Fruit fly (Drosophila melanogaster) whole organism, embryonic: ENCODE results near the gene Vav.

Experiments used
- Antp ChIP-seq: fragments of 200-800 bp; sonication (Bioruptor generic); optimal IDR thresholded peaks from 3 replicates; lab custom pipeline; 2016; ENCODE audit warnings: missing biosample characterization, missing genetic modification characterization
- CG10209 ChIP-seq: fragments of 200-800 bp; sonication (Bioruptor generic); optimal IDR thresholded peaks from 3 replicates; lab custom pipeline; 2017; ENCODE audit warnings: missing biosample characterization, mild to moderate bottlenecking, missing genetic modification characterization, missing genetic modification reagents
- CG15073 ChIP-seq: fragments of 200-800 bp; sonication (Bioruptor generic); optimal IDR thresholded peaks from 2 replicates; lab custom pipeline; 2016; ENCODE audit warnings: missing biosample characterization, missing genetic modification characterization
- CG17829 ChIP-seq: fragments of 200-800 bp; optimal IDR thresholded peaks from 2 replicates; lab custom pipeline; 2019; ENCODE audit warnings: missing biosample characterization, mild to moderate bottlenecking, missing genetic modification characterization, moderate library complexity
- CG1792 ChIP-seq: fragments of 200-800 bp; sonication (Bioruptor generic); optimal IDR thresholded peaks from 2 replicates; lab custom pipeline; 2016; ENCODE audit warnings: missing biosample characterization, missing genetic modification characterization
- CG2202 ChIP-seq: fragments of 200-800 bp; sonication (Bioruptor generic); optimal IDR thresholded peaks from 2 replicates; lab custom pipeline; 2018; ENCODE audit warnings: missing biosample characterization, mild to moderate bottlenecking, missing genetic modification characterization
- CG2712 ChIP-seq: fragments of 200-800 bp; optimal IDR thresholded peaks from 3 replicates; lab custom pipeline; 2019; ENCODE audit warnings: missing biosample characterization, mild to moderate bottlenecking, missing genetic modification characterization, moderate library complexity
- CG3407 ChIP-seq: fragments of 200-800 bp; sonication (Bioruptor generic); optimal IDR thresholded peaks from 2 replicates; lab custom pipeline; 2018; ENCODE audit warnings: missing biosample characterization, mild to moderate bottlenecking, missing genetic modification characterization
- CG7987 ChIP-seq: fragments of 200-800 bp; sonication (Bioruptor generic); optimal IDR thresholded peaks from 2 replicates; lab custom pipeline; 2018; ENCODE audit warnings: missing biosample characterization, mild to moderate bottlenecking, missing genetic modification characterization, moderate library complexity
- CG9437 ChIP-seq: fragments of 200-800 bp; sonication (Bioruptor generic); optimal IDR thresholded peaks from 2 replicates; lab custom pipeline; 2018; ENCODE audit warnings: missing biosample characterization, mild to moderate bottlenecking, missing genetic modification characterization
- CG9817 ChIP-seq: fragments of 200-800 bp; sonication (Bioruptor generic); optimal IDR thresholded peaks from 2 replicates; lab custom pipeline; 2018; ENCODE audit warnings: missing biosample characterization, mild to moderate bottlenecking, missing genetic modification characterization, moderate library complexity
- D19A ChIP-seq: fragments of 200-800 bp; optimal IDR thresholded peaks from 3 replicates; lab custom pipeline; 2019; ENCODE audit warnings: missing biosample characterization, mild to moderate bottlenecking, missing genetic modification characterization, moderate library complexity
- Dek ChIP-seq: fragments of 200-800 bp; sonication (Bioruptor generic); optimal IDR thresholded peaks from 3 replicates; lab custom pipeline; 2019; ENCODE audit warnings: missing biosample characterization, mild to moderate bottlenecking, missing genetic modification characterization, moderate library complexity
- Doc3 ChIP-seq: fragments of 200-800 bp; sonication (Bioruptor generic); IDR thresholded peaks from 3 replicates; pipeline ENCODE4 v1.3.6; 2022; ENCODE audit warnings: missing biosample characterization, missing genetic modification characterization; ENCODE audit not compliant: partially characterized antibody
- Dp ChIP-seq: fragments of 200-800 bp; sonication (Bioruptor generic); optimal IDR thresholded peaks from 2 replicates; lab custom pipeline; 2018; ENCODE audit warnings: missing biosample characterization, mild to moderate bottlenecking, missing genetic modification characterization, moderate library complexity
- Drgx ChIP-seq: fragments of 200-800 bp; sonication (Bioruptor generic); IDR thresholded peaks from 2 replicates; pipeline ENCODE4 v1.3.6; 2022; ENCODE audit warnings: missing biosample characterization, missing genetic modification characterization
- ERR ChIP-seq: fragments of 200-800 bp; sonication (Bioruptor generic); optimal IDR thresholded peaks from 2 replicates; lab custom pipeline; 2016; ENCODE audit warnings: missing biosample characterization, missing genetic modification characterization
- Ets65A ChIP-seq: fragments of 200-800 bp; sonication (Bioruptor generic); peaks from one replicate; lab custom pipeline; 2016; ENCODE audit warnings: missing biosample characterization, missing genetic modification characterization
- Hmr ChIP-seq: fragments of 200-800 bp; sonication (Bioruptor generic); optimal IDR thresholded peaks from 3 replicates; lab custom pipeline; 2017; ENCODE audit warnings: mild to moderate bottlenecking, missing biosample characterization, missing genetic modification reagents, missing genetic modification characterization
- NC2α ChIP-seq: fragments of 200-800 bp; sonication (Bioruptor generic); optimal IDR thresholded peaks from 2 replicates; lab custom pipeline; 2016; ENCODE audit warnings: missing biosample characterization, missing genetic modification characterization
- NFAT ChIP-seq: fragments of 200-800 bp; sonication (Bioruptor generic); IDR thresholded peaks from 2 replicates; pipeline ENCODE4 v1.3.6; 2022; ENCODE audit warnings: missing biosample characterization, missing genetic modification characterization
- Nf-YA ChIP-seq: fragments of 200-800 bp; sonication (Bioruptor generic); IDR thresholded peaks from 2 replicates; pipeline ENCODE4 v1.3.6; 2022; ENCODE audit warnings: missing biosample characterization, missing genetic modification characterization
- Optix ChIP-seq: fragments of 200-800 bp; sonication (Bioruptor generic); IDR thresholded peaks from 3 replicates; pipeline ENCODE4 v1.3.6; 2022; ENCODE audit warnings: missing biosample characterization, missing genetic modification characterization
- PHDP ChIP-seq: fragments of 200-800 bp; sonication (Bioruptor generic); optimal IDR thresholded peaks from 3 replicates; lab custom pipeline; 2018; ENCODE audit warnings: missing biosample characterization, mild to moderate bottlenecking, missing genetic modification characterization, moderate library complexity
- Scr ChIP-seq: fragments of 200-800 bp; sonication (Bioruptor generic); IDR thresholded peaks from 2 replicates; pipeline ENCODE4 v1.3.6; 2022; ENCODE audit warnings: missing biosample characterization, missing genetic modification characterization; ENCODE audit not compliant: partially characterized antibody
- Sry-δ ChIP-seq: fragments of 200-800 bp; sonication (Bioruptor generic); optimal IDR thresholded peaks from 2 replicates; lab custom pipeline; 2016; ENCODE audit warnings: missing biosample characterization, missing genetic modification characterization
- abd-A ChIP-seq: fragments of 200-800 bp; sonication (Bioruptor generic); optimal IDR thresholded peaks from 3 replicates; lab custom pipeline; 2019; ENCODE audit warnings: missing biosample characterization, mild to moderate bottlenecking, missing genetic modification characterization, moderate library complexity
- bigmax ChIP-seq: fragments of 200-800 bp; sonication (Bioruptor generic); optimal IDR thresholded peaks from 2 replicates; lab custom pipeline; 2018; ENCODE audit warnings: missing biosample characterization, mild to moderate bottlenecking, missing genetic modification characterization
- bsh ChIP-seq, 2 experiments: fragments of 200-800 bp; sonication (Bioruptor generic); optimal IDR thresholded peaks; 2 replicates each; lab custom pipeline; 2017 to 2018; ENCODE audit warnings: mild to moderate bottlenecking in 2 of 2, missing biosample characterization in 2 of 2, missing genetic modification characterization in 2 of 2, moderate library complexity in 1 of 2
- corto ChIP-seq: fragments of 200-800 bp; sonication (Bioruptor generic); optimal IDR thresholded peaks from 2 replicates; lab custom pipeline; 2016; ENCODE audit warnings: missing biosample characterization, mild to moderate bottlenecking, missing genetic modification characterization, moderate library complexity
- crol ChIP-seq: fragments of 200-800 bp; sonication (Bioruptor generic); IDR thresholded peaks from 2 replicates; pipeline ENCODE4 v1.3.6; 2022; ENCODE audit warnings: missing biosample characterization, missing genetic modification characterization
- cwo ChIP-seq: fragments of 200-800 bp; sonication (Bioruptor generic); optimal IDR thresholded peaks from 3 replicates; lab custom pipeline; 2017; ENCODE audit warnings: missing biosample characterization, missing genetic modification characterization, mild to moderate bottlenecking, moderate library complexity, missing genetic modification reagents
- dan ChIP-seq: fragments of 200-800 bp; sonication (Bioruptor generic); IDR thresholded peaks from 2 replicates; pipeline ENCODE4 v1.3.6; 2022; ENCODE audit warnings: missing biosample characterization, missing genetic modification characterization
- danr ChIP-seq: fragments of 200-800 bp; sonication (Bioruptor generic); IDR thresholded peaks from 2 replicates; pipeline ENCODE4 v1.3.6; 2022; ENCODE audit warnings: missing biosample characterization, missing genetic modification characterization
- dmrt11E ChIP-seq: fragments of 200-800 bp; sonication (Bioruptor generic); optimal IDR thresholded peaks from 3 replicates; lab custom pipeline; 2018; ENCODE audit warnings: missing biosample characterization, mild to moderate bottlenecking, missing genetic modification characterization, moderate library complexity
- fu2 ChIP-seq: fragments of 200-800 bp; sonication (Bioruptor generic); optimal IDR thresholded peaks from 2 replicates; lab custom pipeline; 2016; ENCODE audit warnings: missing biosample characterization, missing genetic modification characterization
- gcm ChIP-seq: fragments of 200-800 bp; sonication (Bioruptor generic); optimal IDR thresholded peaks from 2 replicates; lab custom pipeline; 2019; ENCODE audit warnings: missing biosample characterization, mild to moderate bottlenecking, missing genetic modification characterization, moderate library complexity
- her ChIP-seq: fragments of 200-800 bp; sonication (Bioruptor generic); optimal IDR thresholded peaks from 2 replicates; lab custom pipeline; 2016; ENCODE audit warnings: missing biosample characterization, missing genetic modification characterization
- nmo ChIP-seq: fragments of 200-800 bp; sonication (Bioruptor generic); optimal IDR thresholded peaks from 2 replicates; lab custom pipeline; 2018; ENCODE audit warnings: missing biosample characterization, mild to moderate bottlenecking, missing genetic modification characterization, moderate library complexity
- oc ChIP-seq: fragments of 200-800 bp; sonication (Bioruptor generic); optimal IDR thresholded peaks from 2 replicates; lab custom pipeline; 2018; ENCODE audit warnings: missing biosample characterization, mild to moderate bottlenecking, missing genetic modification characterization, moderate library complexity
- onecut ChIP-seq: fragments of 200-800 bp; sonication (Bioruptor generic); IDR thresholded peaks from 2 replicates; pipeline ENCODE4 v1.3.6; 2022; ENCODE audit warnings: missing biosample characterization, missing genetic modification characterization
- ro ChIP-seq: fragments of 200-800 bp; sonication (Bioruptor generic); IDR thresholded peaks from 2 replicates; pipeline ENCODE4 v1.3.6; 2022; ENCODE audit warnings: missing biosample characterization, missing genetic modification characterization
- salm ChIP-seq: fragments of 200-800 bp; sonication (Bioruptor generic); optimal IDR thresholded peaks from 2 replicates; lab custom pipeline; 2018; ENCODE audit warnings: missing biosample characterization, mild to moderate bottlenecking, missing genetic modification characterization
- schlank ChIP-seq: fragments of 200-800 bp; sonication (Bioruptor generic); optimal IDR thresholded peaks from 2 replicates; lab custom pipeline; 2018; ENCODE audit warnings: missing biosample characterization, mild to moderate bottlenecking, missing genetic modification characterization
- sob ChIP-seq: fragments of 200-800 bp; sonication (Bioruptor generic); IDR thresholded peaks from 2 replicates; pipeline ENCODE4 v1.3.6; 2022; ENCODE audit warnings: missing biosample characterization, missing genetic modification characterization
- tap ChIP-seq: fragments of 200-800 bp; optimal IDR thresholded peaks from 3 replicates; lab custom pipeline; 2019; ENCODE audit warnings: missing biosample characterization, mild to moderate bottlenecking, missing genetic modification characterization, moderate library complexity
- ttk ChIP-seq: fragments of 200-800 bp; sonication (Bioruptor generic); IDR thresholded peaks from 2 replicates; pipeline ENCODE4 v2.1.2; 2022; ENCODE audit warnings: missing biosample characterization, missing genetic modification characterization
- tup ChIP-seq: fragments of 200-800 bp; sonication (Bioruptor generic); optimal IDR thresholded peaks from 2 replicates; lab custom pipeline; 2016; ENCODE audit warnings: missing biosample characterization, mild to moderate bottlenecking, missing genetic modification characterization, moderate library complexity

The Vav gene

dm6 chrX:19297899-19298784 is 36.5 kb downstream of the Vav start, which contains the start of gene CG8034 (continued):
- TF ChIP-seq danr (GFP tag; lab: Robert Waterston, UW) (peak; percentile 96), ro (GFP tag; lab: Robert Waterston, UW) (peak; percentile 83), schlank (tag; lab: Kevin White, UChicago) (peak; percentile 95), nmo (GFP tag; lab: Kevin White, UChicago) (peak; percentile 99), Optix (peak; percentile 94), D19A (tag; lab: Kevin White, UChicago) (peak; percentile 94), Sry-δ (GFP tag; lab: Kevin White, UChicago) (peak; percentile 57), PHDP (tag; lab: Kevin White, UChicago) (peak; percentile 97), salm (tag; lab: Kevin White, UChicago) (peak; percentile 92), fu2 (peak; percentile 93), Antp (GFP tag; lab: Kevin White, UChicago) (peak; percentile 94), ERR (GFP tag; lab: Kevin White, UChicago) (peak; percentile 90), CG2712 (tag; lab: Kevin White, UChicago) (peak; percentile 98), Doc3 (GFP tag; lab: Robert Waterston, UW) (no peak), gcm (GFP tag; lab: Kevin White, UChicago) (peak; percentile 96), NFAT (GFP tag; lab: Robert Waterston, UW) (peak; percentile 83), CG3407 (peak; percentile 92), Scr (GFP tag; lab: Robert Waterston, UW) (peak; percentile 58), tap (tag; lab: Kevin White, UChicago) (peak; percentile 93), tup (peak; percentile 84), Dp (peak; percentile 8), abd-A (tag; lab: Kevin White, UChicago) (peak; percentile 85), bigmax (peak; percentile 50), dan (peak; percentile 89), oc (tag; lab: Kevin White, UChicago) (peak; percentile 93), Dek (tag; lab: Kevin White, UChicago) (peak; percentile 97), ttk (GFP tag; lab: Robert Waterston, UW) (peak; percentile 91), sob (GFP tag; lab: Robert Waterston, UW) (peak; percentile 95), CG7987 (GFP tag; lab: Kevin White, UChicago) (peak; percentile 91), CG10209 (peak; percentile 98), CG1792 (GFP tag; lab: Kevin White, UChicago) (peak; percentile 83), NC2α (GFP tag; lab: Kevin White, UChicago) (peak; percentile 77), crol (GFP tag; lab: Robert Waterston, UW) (peak; percentile 76), cwo (GFP tag; lab: Kevin White, UChicago) (peak; percentile 96), Ets65A (GFP tag; lab: Kevin White, UChicago) (peak; percentile 99), Drgx (GFP tag; lab: Robert Waterston, UW) (peak; percentile 96), corto (GFP tag; lab: Kevin White, UChicago) (peak; percentile 93), bsh (GFP tag; optimal IDR thresholded peaks at IDR 0.05; lab: Kevin White, UChicago) (peak; percentile 95 to 98), CG9437 (peak; percentile 94), CG15073 (peak; percentile 55), CG17829 (tag; lab: Kevin White, UChicago) (peak; percentile 98), her (peak; percentile 84), Hmr (peak; percentile 98), dmrt11E (tag; lab: Kevin White, UChicago) (peak; percentile 97), CG9817 (tag; lab: Kevin White, UChicago) (peak; percentile 96), onecut (GFP tag; lab: Robert Waterston, UW) (peak; percentile 89), Nf-YA (GFP tag; lab: Robert Waterston, UW) (peak; percentile 82), CG2202 (tag; lab: Kevin White, UChicago) (peak; percentile 93)
